Worm (Caenorhabditis elegans): Measurements from ENCODE around the gene F54C8.7.

DNA sequence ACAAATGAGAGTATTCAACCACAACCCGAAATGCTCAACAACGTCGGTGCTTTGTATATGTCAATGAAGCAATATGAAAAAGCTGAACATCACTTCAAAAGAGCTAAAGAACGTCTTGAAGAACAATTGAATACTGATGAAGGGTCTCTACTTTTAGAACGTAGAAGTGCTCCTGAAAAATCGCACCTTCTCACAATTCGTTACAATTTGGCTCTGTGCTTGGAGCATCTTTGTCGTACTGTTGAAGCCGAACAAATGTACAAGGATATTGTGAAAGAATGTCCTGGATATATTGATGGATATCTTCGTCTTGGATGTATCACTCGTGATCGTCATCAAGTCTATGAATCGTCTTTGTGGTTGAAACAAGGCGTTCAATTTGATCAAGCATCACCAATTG, 40.3 kb upstream of the F54C8.7 start:
- no peak for TF ChIP-seq nhr-6 (tag; optimal IDR thresholded peaks at IDR 0.05)
- TF ChIP-seq elt-1 (tag; optimal IDR thresholded peaks at IDR 0.05), result no peak
- no peak for TF ChIP-seq snpc-4 (tag; optimal IDR thresholded peaks at IDR 0.05)
- no peak for TF ChIP-seq ztf-4 (tag; optimal IDR thresholded peaks at IDR 0.05)
- no peak for TF ChIP-seq ztf-11 (tag; optimal IDR thresholded peaks at IDR 0.05)
- TF ChIP-seq ZK546.5 (tag; optimal IDR thresholded peaks at IDR 0.05), result no peak
- TF ChIP-seq gmeb-1 (tag; optimal IDR thresholded peaks at IDR 0.05), result no peak
- no peak for TF ChIP-seq sma-3 (GFP tag; optimal IDR thresholded peaks at IDR 0.05)
- TF ChIP-seq nhr-237 (tag; optimal IDR thresholded peaks at IDR 0.05), result no peak
- no peak for TF ChIP-seq dmd-4 (tag; optimal IDR thresholded peaks at IDR 0.05)

Data from whole organism, L2 larva.